Worm (Caenorhabditis elegans): ENCODE results near the gene W06G6.9.

The W06G6.9 gene

ce11 chrV:16610094-16610493 is 36.2 kb downstream of the W06G6.9 start:
- no peak for TF ChIP-seq zip-8 (tag; optimal IDR thresholded peaks at IDR 0.05)
- TF ChIP-seq nhr-76 (tag; optimal IDR thresholded peaks at IDR 0.05), result no peak
- no peak for TF ChIP-seq mep-1 (tag; optimal IDR thresholded peaks at IDR 0.05)
- TF ChIP-seq flh-1 (GFP tag; optimal IDR thresholded peaks at IDR 0.05), result no peak
- no peak for TF ChIP-seq blmp-1 (tag; optimal IDR thresholded peaks at IDR 0.05)
- no peak for TF ChIP-seq unc-39 (tag; optimal IDR thresholded peaks at IDR 0.05)
- no peak for TF ChIP-seq mls-2 (tag; optimal IDR thresholded peaks at IDR 0.05)
- no peak for TF ChIP-seq pha-4 (tag; optimal IDR thresholded peaks at IDR 0.05)
- TF ChIP-seq ceh-83 (GFP tag; optimal IDR thresholded peaks at IDR 0.05), result no peak
- no peak for TF ChIP-seq unc-120 (tag; optimal IDR thresholded peaks at IDR 0.05; ENCODE audit: poor library complexity, severe bottlenecking)
- no peak for TF ChIP-seq tbx-8 (GFP tag; optimal IDR thresholded peaks at IDR 0.05)
- TF ChIP-seq ceh-39 (tag; optimal IDR thresholded peaks at IDR 0.05), result no peak
- no peak for TF ChIP-seq lin-32 (GFP tag; optimal IDR thresholded peaks at IDR 0.05)
- no peak for TF ChIP-seq drap-1 (GFP tag; optimal IDR thresholded peaks at IDR 0.05)
- TF ChIP-seq sem-2 (GFP tag; optimal IDR thresholded peaks at IDR 0.05), result no peak

ce11 chrV:16608478-16608877 is 37.8 kb downstream of the W06G6.9 start:
- TF ChIP-seq ceh-39 (tag; optimal IDR thresholded peaks at IDR 0.05), result no peak
- TF ChIP-seq sem-2 (GFP tag; optimal IDR thresholded peaks at IDR 0.05), result no peak
- no peak for TF ChIP-seq mep-1 (tag; optimal IDR thresholded peaks at IDR 0.05)
- TF ChIP-seq snpc-4 (tag; optimal IDR thresholded peaks at IDR 0.05), result no peak
- TF ChIP-seq ceh-83 (GFP tag; optimal IDR thresholded peaks at IDR 0.05), result no peak
- no peak for TF ChIP-seq ceh-43 (GFP tag; optimal IDR thresholded peaks at IDR 0.05)
- no peak for TF ChIP-seq hlh-1 (tag; optimal IDR thresholded peaks at IDR 0.05)

DNA sequence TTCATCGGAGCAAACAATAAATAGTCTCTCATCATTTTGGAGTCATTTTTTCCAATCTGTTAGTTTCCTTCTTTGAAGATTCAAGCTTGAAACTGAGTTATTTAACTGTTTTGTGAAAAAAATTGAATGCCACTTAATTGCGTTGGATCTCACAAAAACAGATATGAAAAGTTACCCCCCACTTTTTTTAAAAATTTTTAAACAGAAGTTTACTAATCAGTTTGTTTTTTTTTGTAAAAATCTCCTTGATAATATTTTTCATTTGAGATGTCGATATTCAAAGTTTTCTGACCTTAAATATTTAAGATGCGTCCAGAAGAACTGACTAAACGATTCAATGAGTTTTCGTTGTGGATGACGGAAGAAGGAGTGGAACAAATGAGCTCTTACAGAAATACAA is 40.0 kb downstream of the W06G6.9 start, which contains the start of gene Y32B12C.1:
Gene Y32B12C.1, plus strand, starts transcription at position 301 of the 400 bp plus-strand sequence.
- TF ChIP-seq bed-3 (GFP tag; optimal IDR thresholded peaks at IDR 0.05) (no peak), cnd-1 (tag; optimal IDR thresholded peaks at IDR 0.05) (no peak), nhr-2 (tag; optimal IDR thresholded peaks at IDR 0.05) (no peak), nhr-237 (tag; optimal IDR thresholded peaks at IDR 0.05) (no peak), sptf-1 (tag; optimal IDR thresholded peaks at IDR 0.05) (no peak), unc-120 (tag; optimal IDR thresholded peaks at IDR 0.05; ENCODE audit: poor library complexity, severe bottlenecking) (no peak), pha-4 (tag; optimal IDR thresholded peaks at IDR 0.05) (no peak), ham-2 (GFP tag; optimal IDR thresholded peaks at IDR 0.05) (no peak), lin-13 (tag; optimal IDR thresholded peaks at IDR 0.05) (no peak), ceh-39 (tag; optimal IDR thresholded peaks at IDR 0.05) (no peak), mls-2 (tag; optimal IDR thresholded peaks at IDR 0.05) (no peak), nhr-28 (tag; optimal IDR thresholded peaks at IDR 0.05) (no peak), mep-1 (tag; optimal IDR thresholded peaks at IDR 0.05) (no peak), lsy-2 (tag; optimal IDR thresholded peaks at IDR 0.05) (no peak), flh-1 (GFP tag; optimal IDR thresholded peaks at IDR 0.05) (no peak), M03D4.4 (tag; optimal IDR thresholded peaks at IDR 0.05) (no peak), drap-1 (GFP tag; optimal IDR thresholded peaks at IDR 0.05) (no peak)

ce11 chrV:16605463-16605862 is 40.8 kb downstream of the W06G6.9 start:
- TF ChIP-seq nhr-12 (tag; optimal IDR thresholded peaks at IDR 0.05), result no peak
- TF ChIP-seq unc-120 (tag; optimal IDR thresholded peaks at IDR 0.05; ENCODE audit: poor library complexity, severe bottlenecking), result no peak
- TF ChIP-seq M03D4.4 (tag; optimal IDR thresholded peaks at IDR 0.05), result no peak
- no peak for TF ChIP-seq ceh-39 (tag; optimal IDR thresholded peaks at IDR 0.05)
- no peak for TF ChIP-seq nhr-76 (tag; optimal IDR thresholded peaks at IDR 0.05)
- TF ChIP-seq mab-5 (tag; optimal IDR thresholded peaks at IDR 0.05), result no peak
- TF ChIP-seq ceh-83 (GFP tag; optimal IDR thresholded peaks at IDR 0.05), result no peak
- no peak for TF ChIP-seq sptf-1 (tag; optimal IDR thresholded peaks at IDR 0.05)

DNA sequence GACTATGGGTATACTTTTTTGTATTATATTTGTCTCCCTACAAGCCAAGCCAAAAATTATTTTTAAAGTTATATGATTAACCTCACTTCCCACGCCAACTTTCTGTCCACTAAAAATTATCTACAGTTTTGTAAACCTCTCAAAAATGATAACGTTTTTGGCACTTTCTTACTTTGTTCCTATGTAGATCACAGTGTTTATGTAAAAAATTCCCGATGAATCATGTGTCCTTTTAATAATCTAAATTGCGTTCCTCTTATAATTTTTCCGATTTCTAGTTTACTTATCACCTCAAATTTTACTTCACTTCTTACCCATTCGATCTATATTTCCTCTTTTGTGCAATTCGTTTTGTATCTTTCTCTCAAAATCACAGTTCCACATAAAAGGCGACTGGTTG is 42.0 kb downstream of the W06G6.9 start:
- TF ChIP-seq pha-4 (tag; optimal IDR thresholded peaks at IDR 0.05) (no peak), elt-3 (tag; optimal IDR thresholded peaks at IDR 0.05) (no peak), sem-2 (GFP tag; optimal IDR thresholded peaks at IDR 0.05) (no peak)

- TF ChIP-seq snpc-4 (tag; optimal IDR thresholded peaks at IDR 0.05) (no peak), ceh-43 (GFP tag; optimal IDR thresholded peaks at IDR 0.05) (no peak), flh-1 (GFP tag; optimal IDR thresholded peaks at IDR 0.05) (no peak), elt-1 (tag; optimal IDR thresholded peaks at IDR 0.05; ENCODE audit: borderline replicate concordance, insufficient read depth) (no peak)
Observed at ce11 chrV:16603102-16603501, 43.2 kb downstream of the W06G6.9 start, which contains the start of gene T03E6.8. Gene T03E6.8 (minus strand): TSS chrV:16603202.

Data from whole organism, mixed stage, embryonic.